Worm (Caenorhabditis elegans) whole organism, young adult: ENCODE measurements around the gene C05A2.4.

Experiments
- T26A5.8 ChIP-seq: sonication (generic microtip); optimal IDR thresholded peaks from 2 replicates; lab custom pipeline; 2016; ENCODE audit warnings: missing genetic modification characterization, missing compliant biosample characterization
- Y95B8A.8 ChIP-seq: fragments of 200-800 bp; sonication (Bioruptor generic); IDR thresholded peaks from 2 replicates; pipeline ENCODE4 v1.3.6; 2022; ENCODE audit warnings: missing genetic modification reagents, missing genetic modification characterization, missing compliant biosample characterization
- cebp-2 ChIP-seq: fragments of 200-800 bp; sonication (Bioruptor generic); IDR thresholded peaks from 2 replicates; pipeline ENCODE4 v1.3.6; 2022; ENCODE audit warnings: missing genetic modification characterization, missing compliant biosample characterization
- ceh-27 ChIP-seq: fragments of 200-800 bp; sonication (Bioruptor generic); optimal IDR thresholded peaks from 2 replicates; lab custom pipeline; 2018; ENCODE audit warnings: mild to moderate bottlenecking, missing genetic modification characterization, moderate library complexity, missing compliant biosample characterization
- lag-1 ChIP-seq: fragments of 200-800 bp; sonication (Bioruptor generic); IDR thresholded peaks from 2 replicates; pipeline ENCODE4 v1.3.6; 2022; ENCODE audit warnings: missing genetic modification reagents, missing genetic modification characterization, missing compliant biosample characterization
- let-607 ChIP-seq, 2 experiments: fragments of 200-800 bp in 1 of 2; sonication (Bioruptor generic) in 1 of 2; sonication (generic microtip) in 1 of 2; optimal IDR thresholded peaks; 2 replicates each; lab custom pipeline; 2016 to 2018; ENCODE audit warnings: mild to moderate bottlenecking in 2 of 2, missing compliant biosample characterization in 2 of 2, missing genetic modification characterization in 2 of 2, moderate library complexity in 2 of 2, missing genotype in 1 of 2
- lin-26 ChIP-seq: fragments of 200-800 bp; sonication (Bioruptor generic); IDR thresholded peaks from 2 replicates; pipeline ENCODE4 v1.3.6; 2022; ENCODE audit warnings: missing genetic modification reagents, missing genetic modification characterization, missing compliant biosample characterization
- pha-4 ChIP-seq: fragments of 150-350 bp; sonication (generic microtip); optimal IDR thresholded peaks from 2 replicates; lab custom pipeline; 2014; ENCODE audit warnings: missing biosample characterization, missing genetic modification reagents, missing genetic modification characterization
- snpc-3.4 ChIP-seq: sonication (generic microtip); optimal IDR thresholded peaks from 2 replicates; lab custom pipeline; 2017; ENCODE audit warnings: missing genetic modification characterization, mild to moderate bottlenecking, missing compliant biosample characterization, antibody characterized with exemption, moderate library complexity, missing genotype, missing genetic modification reagents
- snpc-4 ChIP-seq, 5 experiments: fragments of 150-350 bp in 1 of 5; sonication (generic microtip) in 4 of 5; optimal IDR thresholded peaks; 2 replicates each; lab custom pipeline; 2014 to 2018; ENCODE audit warnings: missing genetic modification characterization in 5 of 5, missing biosample characterization in 3 of 5, antibody characterized with exemption in 2 of 5, mild to moderate bottlenecking in 2 of 5, missing compliant biosample characterization in 2 of 5, missing genotype in 2 of 5, moderate library complexity in 2 of 5, missing genetic modification reagents in 1 of 5
- unc-62 ChIP-seq: fragments of 150-350 bp; optimal IDR thresholded peaks from 2 replicates; lab custom pipeline; 2014; ENCODE audit warnings: missing biosample characterization, missing genetic modification reagents, missing genetic modification characterization

DNA sequence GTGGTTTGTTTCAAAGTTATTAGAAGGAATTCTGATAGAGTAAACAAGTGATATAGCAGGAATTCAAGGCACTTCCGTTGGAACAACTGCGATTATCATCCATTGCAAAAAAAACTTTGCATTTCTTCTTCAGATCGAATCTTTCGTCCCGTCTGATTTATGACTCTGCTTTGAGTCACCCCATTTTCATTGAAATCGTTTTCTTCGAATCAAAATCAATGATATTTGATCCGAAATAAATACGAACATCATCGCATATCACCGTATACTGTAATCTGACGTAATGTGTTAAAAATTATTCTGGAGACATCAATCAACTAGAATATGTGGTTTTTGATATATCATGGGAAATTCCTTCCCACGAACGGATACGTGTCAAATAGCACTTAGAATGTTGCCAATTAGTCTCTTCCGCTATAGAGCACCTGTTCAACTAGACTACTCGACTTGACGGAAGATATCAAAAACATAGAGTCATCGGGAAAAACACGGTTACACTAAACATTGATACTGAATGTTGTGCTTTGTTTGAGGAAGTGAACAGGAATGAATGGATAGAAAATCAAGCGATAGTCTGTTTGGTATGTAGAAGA, 35.6 kb downstream of the C05A2.4 start:
- TF ChIP-seq snpc-3.4 (tag; lab: Kevin White, UChicago) (no peak), let-607 (tag; optimal IDR thresholded peaks at IDR 0.05; lab: Kevin White, UChicago) (no peak), pha-4 (tag; lab: Kevin White, UChicago) (no peak), Y95B8A.8 (GFP tag; lab: Robert Waterston, UW) (no peak), T26A5.8 (tag; lab: Kevin White, UChicago) (no peak), lag-1 (GFP tag; lab: Robert Waterston, UW) (no peak), lin-26 (GFP tag; lab: Robert Waterston, UW) (no peak), unc-62 (no peak), ceh-27 (GFP tag; lab: Kevin White, UChicago) (no peak), cebp-2 (no peak), snpc-4 (GFP tag; optimal IDR thresholded peaks at IDR 0.05; lab: Kevin White, UChicago) (no peak), snpc-4 (tag; optimal IDR thresholded peaks at IDR 0.05; lab: Kevin White, UChicago) (no peak)
